Fruit fly (Drosophila melanogaster): ENCODE measurements around the gene CG3225.

Gene CG3225

DNA sequence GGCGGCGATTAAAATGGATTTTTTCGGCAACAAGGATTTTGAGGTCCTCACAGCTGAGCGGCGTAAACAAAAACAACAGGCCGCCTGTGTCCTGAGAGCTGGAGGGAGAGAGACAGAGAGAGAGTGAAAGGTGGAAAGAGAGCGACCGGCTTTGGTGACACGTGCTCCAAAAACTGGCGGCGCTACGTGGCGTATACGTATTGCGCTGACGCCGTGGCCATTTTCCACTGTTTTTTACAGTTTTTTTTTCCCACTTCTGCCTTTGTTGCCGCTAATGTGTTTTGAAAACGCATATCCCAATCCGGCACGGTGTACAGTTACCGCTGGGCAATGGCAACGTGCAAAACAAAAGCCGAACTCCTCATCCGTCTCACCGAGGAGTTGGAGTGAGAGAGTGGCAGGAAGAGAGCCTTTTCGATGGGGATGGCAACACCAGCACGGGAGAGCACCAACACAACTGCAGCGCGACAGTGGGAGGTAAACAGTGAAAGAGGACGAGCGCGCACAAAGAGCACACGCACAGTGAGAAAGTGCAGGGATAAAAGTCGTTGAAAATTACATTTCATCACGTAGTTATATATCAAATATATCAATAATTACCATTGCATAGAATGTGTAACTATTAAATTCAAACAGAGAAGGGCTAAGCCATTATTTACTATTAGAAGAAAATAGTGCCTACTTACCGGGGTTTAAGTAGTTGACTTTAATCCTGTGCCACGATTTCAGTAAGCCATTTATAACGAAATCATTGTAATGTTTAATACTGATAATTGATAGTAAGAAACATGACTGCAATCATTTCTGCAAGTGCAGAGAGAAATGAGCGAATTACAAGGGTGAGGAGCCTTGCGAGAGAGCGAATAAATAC, 2.6 kb upstream of the CG3225 start (continued):
- no peak for TF ChIP-seq CG33213 (GFP tag; optimal IDR thresholded peaks at IDR 0.05)
- no peak for TF ChIP-seq HLHmδ (GFP tag; optimal IDR thresholded peaks at IDR 0.05)
- TF ChIP-seq Kr (GFP tag; optimal IDR thresholded peaks at IDR 0.05): peak; percentile 11
- no peak for TF ChIP-seq CG12299 (tag; optimal IDR thresholded peaks at IDR 0.05)
- no peak for TF ChIP-seq zen2 (GFP tag; IDR thresholded peaks at IDR 0.05; ENCODE audit: partially characterized antibody)
- TF ChIP-seq HHEX (GFP tag; optimal IDR thresholded peaks at IDR 0.05): peak; percentile 21
- TF ChIP-seq bab2 (GFP tag; optimal IDR thresholded peaks at IDR 0.05): no peak
- TF ChIP-seq Opbp (GFP tag; IDR thresholded peaks at IDR 0.05; ENCODE audit: partially characterized antibody): no peak
- peak; percentile 27 for TF ChIP-seq ewg (GFP tag; optimal IDR thresholded peaks at IDR 0.05)
- no peak for TF ChIP-seq CG6854 (GFP tag; optimal IDR thresholded peaks at IDR 0.05)
- no peak for TF ChIP-seq fru (optimal IDR thresholded peaks at IDR 0.05)
- peak; percentile 93 for TF ChIP-seq D (optimal IDR thresholded peaks at IDR 0.05)
- TF ChIP-seq D (GFP tag; optimal IDR thresholded peaks at IDR 0.05): peak; percentile 29
- TF ChIP-seq zfh2 (GFP tag; optimal IDR thresholded peaks at IDR 0.05): peak; percentile 17
- peak; percentile 53 for TF ChIP-seq CG16863 (GFP tag; optimal IDR thresholded peaks at IDR 0.05)
- no peak for TF ChIP-seq tna (GFP tag; IDR thresholded peaks at IDR 0.05; ENCODE audit: partially characterized antibody)
- TF ChIP-seq CG12769 (tag; optimal IDR thresholded peaks at IDR 0.05): peak; percentile 68
- no peak for TF ChIP-seq CkIIα-i1 (GFP tag; IDR thresholded peaks at IDR 0.05)
- no peak for TF ChIP-seq CG7786 (GFP tag; optimal IDR thresholded peaks at IDR 0.05)
- no peak for TF ChIP-seq CG6765 (GFP tag; optimal IDR thresholded peaks at IDR 0.05)
- no peak for TF ChIP-seq dmrt99B (tag; optimal IDR thresholded peaks at IDR 0.05)
- TF ChIP-seq cato (GFP tag; optimal IDR thresholded peaks at IDR 0.05; ENCODE audit: borderline replicate concordance): peak; percentile 24
- TF ChIP-seq dpn (GFP tag; optimal IDR thresholded peaks at IDR 0.05): peak in 1 of 2 experiments; percentile 40
- TF ChIP-seq hb (GFP tag; IDR thresholded peaks at IDR 0.05; ENCODE audit: partially characterized antibody): no peak
- TF ChIP-seq br (optimal IDR thresholded peaks at IDR 0.05): no peak
- no peak for TF ChIP-seq Spps (tag; optimal IDR thresholded peaks at IDR 0.05)
- TF ChIP-seq z (GFP tag; IDR thresholded peaks at IDR 0.05): no peak
- 0 out of 2 replicates have a peak, but pooled peaks have one; percentile 20 for TF ChIP-seq Nf-YA (GFP tag; IDR thresholded peaks at IDR 0.05)
- peak; percentile 5 for TF ChIP-seq gcm (GFP tag; optimal IDR thresholded peaks at IDR 0.05)
- no peak for TF ChIP-seq CG9797 (GFP tag; optimal IDR thresholded peaks at IDR 0.05)
- peak; percentile 26 for TF ChIP-seq CG30431 (GFP tag; optimal IDR thresholded peaks at IDR 0.05)
- no peak for TF ChIP-seq HLH4C (GFP tag; IDR thresholded peaks at IDR 0.05; ENCODE audit: partially characterized antibody)
- peak; percentile 63 for TF ChIP-seq CG10979 (tag; optimal IDR thresholded peaks at IDR 0.05)
- TF ChIP-seq pnt (GFP tag; optimal IDR thresholded peaks at IDR 0.05): peak; percentile 30
- TF ChIP-seq trh (GFP tag; optimal IDR thresholded peaks at IDR 0.05): no peak
- TF ChIP-seq CG4328 (GFP tag; optimal IDR thresholded peaks at IDR 0.05): peak; percentile 49
- no peak for TF ChIP-seq ac (GFP tag; optimal IDR thresholded peaks at IDR 0.05)
- no peak for TF ChIP-seq CG3838 (GFP tag; optimal IDR thresholded peaks at IDR 0.05)
- no peak for TF ChIP-seq CG11723 (GFP tag; optimal IDR thresholded peaks at IDR 0.05)
- no peak for TF ChIP-seq Hand (GFP tag; optimal IDR thresholded peaks at IDR 0.05)
- peak; percentile 14; the same call in 1 of the 2 replicates for TF ChIP-seq ttk (GFP tag; IDR thresholded peaks at IDR 0.05)
- TF ChIP-seq Lim3 (GFP tag; IDR thresholded peaks at IDR 0.05): no peak
- peak; percentile 44; the same call in 2 of the 3 replicates for TF ChIP-seq ci (GFP tag; IDR thresholded peaks at IDR 0.05)
- TF ChIP-seq NFAT (GFP tag; IDR thresholded peaks at IDR 0.05): peak; percentile 42; the same call in 1 of the 2 replicates
- no peak for TF ChIP-seq CrebB (tag; optimal IDR thresholded peaks at IDR 0.05)
- no peak for TF ChIP-seq pum (GFP tag; optimal IDR thresholded peaks at IDR 0.05)
- TF ChIP-seq Ravus (GFP tag; IDR thresholded peaks at IDR 0.05): no peak
- TF ChIP-seq Mad (GFP tag; optimal IDR thresholded peaks at IDR 0.05): no peak
- TF ChIP-seq HmgZ (tag; optimal IDR thresholded peaks at IDR 0.05): peak; percentile 46

Measured in whole organism, embryonic.